Worm (Caenorhabditis elegans): Measurements from ENCODE around the gene Y57G11C.499.

Gene Y57G11C.499

DNA sequence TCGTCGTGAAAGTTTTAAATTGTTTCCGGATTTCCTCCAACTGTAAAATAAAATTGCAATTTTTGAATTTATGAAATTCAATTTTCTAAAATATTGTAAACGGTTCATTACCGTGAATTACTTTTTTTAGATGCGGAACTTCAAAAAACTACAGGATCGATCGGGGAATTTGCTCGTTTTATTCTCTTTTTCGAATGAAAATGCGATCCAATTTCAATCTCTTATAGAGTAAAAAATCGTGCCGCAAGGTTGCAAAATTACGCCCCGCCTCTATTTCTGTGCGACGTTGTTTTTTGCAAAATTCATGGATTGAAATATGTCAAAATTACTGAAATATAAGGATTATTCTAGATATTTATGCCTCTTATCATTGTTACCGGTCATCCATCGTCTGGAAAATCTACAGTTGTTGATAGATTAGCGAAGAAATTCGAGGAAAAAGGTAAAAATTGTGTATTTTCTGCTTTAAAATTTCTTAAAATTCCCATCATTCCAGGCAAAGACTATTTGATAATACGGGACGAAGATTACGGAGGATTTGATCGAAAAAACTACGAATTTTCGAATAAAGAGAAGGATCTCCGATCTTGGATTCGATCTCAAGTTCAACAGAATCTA is 14.6 kb upstream of the Y57G11C.499 start, which contains the start of gene Y57G11C.43 (continued):
- TF ChIP-seq mel-28 (tag; optimal IDR thresholded peaks at IDR 0.05; ENCODE audit: borderline replicate concordance): no peak
- TF ChIP-seq tlf-1 (GFP tag; optimal IDR thresholded peaks at IDR 0.05): peak; percentile 22
- no peak for TF ChIP-seq atf-7 (tag; optimal IDR thresholded peaks at IDR 0.05)
- no peak for TF ChIP-seq ccch-3 (GFP tag; optimal IDR thresholded peaks at IDR 0.05)
- TF ChIP-seq F33H1.4 (GFP tag; IDR thresholded peaks at IDR 0.05): no peak
- TF ChIP-seq ztf-3 (GFP tag; optimal IDR thresholded peaks at IDR 0.05): no peak
- no peak for TF ChIP-seq B0035.1 (tag; optimal IDR thresholded peaks at IDR 0.05)
- TF ChIP-seq nhr-179 (tag; optimal IDR thresholded peaks at IDR 0.05): no peak
- TF ChIP-seq hmg-1.2 (GFP tag; IDR thresholded peaks at IDR 0.05): peak; percentile 27; the same call in 1 of the 2 replicates
- no peak for TF ChIP-seq chd-7 (tag; optimal IDR thresholded peaks at IDR 0.05)
- TF ChIP-seq ceh-58 (GFP tag; IDR thresholded peaks at IDR 0.05): no peak
- no peak for TF ChIP-seq ama-1 (optimal IDR thresholded peaks at IDR 0.05)
- peak; percentile 11 to 37 for TF ChIP-seq ama-1 (GFP tag; optimal IDR thresholded peaks at IDR 0.05)
- TF ChIP-seq attf-6 (GFP tag; IDR thresholded peaks at IDR 0.05): peak; percentile 95
- no peak for TF ChIP-seq somi-1 (GFP tag; optimal IDR thresholded peaks at IDR 0.05)
- no peak for TF ChIP-seq let-607 (tag; optimal IDR thresholded peaks at IDR 0.05)
- TF ChIP-seq T26A5.8 (tag; optimal IDR thresholded peaks at IDR 0.05): no peak
- peak; percentile 59; the same call in 1 of the 2 replicates for TF ChIP-seq Y53G8AR.9 (GFP tag; conservative IDR thresholded peaks at IDR 0.05)
- no peak for TF ChIP-seq attf-3 (GFP tag; conservative IDR thresholded peaks at IDR 0.05)
- no peak for TF ChIP-seq cebp-2 (GFP tag; IDR thresholded peaks at IDR 0.05)
- no peak for TF ChIP-seq ztf-26 (tag; optimal IDR thresholded peaks at IDR 0.05)
- no peak for TF ChIP-seq sptf-2 (GFP tag; optimal IDR thresholded peaks at IDR 0.05)
- no peak for TF ChIP-seq ets-4 (GFP tag; optimal IDR thresholded peaks at IDR 0.05)
- no peak for TF ChIP-seq nhr-80 (tag; optimal IDR thresholded peaks at IDR 0.05)
- no peak for TF ChIP-seq let-526 (GFP tag; IDR thresholded peaks at IDR 0.05)
- TF ChIP-seq D2030.7 (GFP tag; IDR thresholded peaks at IDR 0.05): 0 out of 2 replicates have a peak, but pooled peaks have one; percentile 31
- TF ChIP-seq ekl-4 (GFP tag; IDR thresholded peaks at IDR 0.05): peak; percentile 55
- no peak for TF ChIP-seq F10E7.11 (tag; optimal IDR thresholded peaks at IDR 0.05)
- TF ChIP-seq F39B2.1 (GFP tag; IDR thresholded peaks at IDR 0.05): no peak
- no peak for TF ChIP-seq mes-4 (tag; optimal IDR thresholded peaks at IDR 0.05)
- TF ChIP-seq ztf-18 (tag; optimal IDR thresholded peaks at IDR 0.05): no peak
- no peak for TF ChIP-seq lsy-27 (tag; optimal IDR thresholded peaks at IDR 0.05; ENCODE audit: borderline replicate concordance, insufficient read depth)
- no peak for TF ChIP-seq K12H6.12 (tag; optimal IDR thresholded peaks at IDR 0.05)
- no peak for TF ChIP-seq T07F8.4 (tag; optimal IDR thresholded peaks at IDR 0.05)
- TF ChIP-seq cebp-1 (GFP tag; IDR thresholded peaks at IDR 0.05): no peak
- peak; percentile 21 for TF ChIP-seq cebp-1 (tag; optimal IDR thresholded peaks at IDR 0.05)
- TF ChIP-seq snpc-3.4 (tag; optimal IDR thresholded peaks at IDR 0.05): peak; percentile 6
- no peak for TF ChIP-seq bed-2 (GFP tag; IDR thresholded peaks at IDR 0.05)
- no peak for TF ChIP-seq B0261.1 (tag; optimal IDR thresholded peaks at IDR 0.05)
- TF ChIP-seq nfya-2 (GFP tag; IDR thresholded peaks at IDR 0.05): no peak
- no peak for TF ChIP-seq akir-1 (GFP tag; optimal IDR thresholded peaks at IDR 0.05)
- TF ChIP-seq Y56A3A.18 (GFP tag; IDR thresholded peaks at IDR 0.05): no peak
- no peak for TF ChIP-seq Y67H2A.10 (GFP tag; conservative IDR thresholded peaks at IDR 0.05)
- no peak for TF ChIP-seq ceh-40 (GFP tag; IDR thresholded peaks at IDR 0.05)
- TF ChIP-seq tbx-9 (tag; optimal IDR thresholded peaks at IDR 0.05; ENCODE audit: borderline replicate concordance): no peak
- no peak for TF ChIP-seq lin-26 (GFP tag; IDR thresholded peaks at IDR 0.05)
- TF ChIP-seq nhr-90 (tag; optimal IDR thresholded peaks at IDR 0.05): no peak
- no peak for TF ChIP-seq attf-5 (GFP tag; optimal IDR thresholded peaks at IDR 0.05)
- no peak for TF ChIP-seq ztf-6 (GFP tag; IDR thresholded peaks at IDR 0.05)

Measured in whole organism, young adult.